Worm (Caenorhabditis elegans) whole organism, L4 larva: ENCODE results near the gene K05F6.8.
A peak's percentile ranks its signal among the peaks of the same experiment; 100 is the strongest.

Source experiments
- F26F4.8 ChIP-seq: fragments of 200-800 bp; sonication (Bioruptor generic); conservative IDR thresholded peaks from 2 replicates; pipeline ENCODE4 v1.3.6; 2022; ENCODE audit warnings: missing genetic modification characterization, missing compliant biosample characterization
- F49E8.2 ChIP-seq: sonication (generic microtip); optimal IDR thresholded peaks from 2 replicates; lab custom pipeline; 2016; ENCODE audit warnings: missing compliant biosample characterization, mild to moderate bottlenecking, missing genetic modification characterization, borderline replicate concordance
- Y48G9A.11 ChIP-seq: fragments of 200-800 bp; sonication (Bioruptor generic); IDR thresholded peaks from 2 replicates; pipeline ENCODE4 v1.3.6; 2022; ENCODE audit warnings: missing genetic modification reagents, missing genetic modification characterization, missing compliant biosample characterization
- Y5F2A.4 ChIP-seq: fragments of 200-800 bp; sonication (Bioruptor generic); optimal IDR thresholded peaks from 2 replicates; lab custom pipeline; 2018; ENCODE audit warnings: mild to moderate bottlenecking, missing genetic modification characterization, missing compliant biosample characterization
- ZK546.5 ChIP-seq, 2 experiments: sonication (generic microtip); optimal IDR thresholded peaks; 2 replicates each; lab custom pipeline; 2017; ENCODE audit warnings: missing biosample characterization in 2 of 2, missing genetic modification characterization in 2 of 2
- aha-1 ChIP-seq: fragments of 150-350 bp; peaks from one replicate; lab custom pipeline; 2014; ENCODE audit warnings: missing biosample characterization, missing genetic modification characterization
- aly-2 ChIP-seq: sonication (generic microtip); optimal IDR thresholded peaks from 2 replicates; lab custom pipeline; 2018; ENCODE audit warnings: missing biosample characterization, missing genetic modification characterization
- arid-1 ChIP-seq: fragments of 200-800 bp; sonication (Bioruptor generic); conservative IDR thresholded peaks from 2 replicates; pipeline ENCODE4 v1.3.6; 2022; ENCODE audit warnings: missing genetic modification reagents, missing genetic modification characterization, missing compliant biosample characterization
- attf-4 ChIP-seq: sonication (generic microtip); optimal IDR thresholded peaks from 3 replicates; lab custom pipeline; 2017; ENCODE audit warnings: missing biosample characterization, missing genetic modification characterization
- ces-1 ChIP-seq: fragments of 150-350 bp; sonication (generic microtip); optimal IDR thresholded peaks from 4 replicates; lab custom pipeline; 2014; ENCODE audit warnings: missing biosample characterization, missing genetic modification reagents, missing genetic modification characterization
- daf-12 ChIP-seq: fragments of 150-350 bp; optimal IDR thresholded peaks from 2 replicates; lab custom pipeline; 2014; ENCODE audit warnings: missing biosample characterization, missing genetic modification reagents, missing genetic modification characterization
- daf-16 ChIP-seq, 3 experiments: sonication (generic microtip); optimal IDR thresholded peaks; 2 replicates each; lab custom pipeline; 2016 to 2017; ENCODE audit warnings: missing genetic modification characterization in 3 of 3, missing genetic modification reagents in 3 of 3, mild to moderate bottlenecking in 2 of 3, missing compliant biosample characterization in 2 of 3, missing biosample characterization in 1 of 3, moderate library complexity in 1 of 3
- fkh-10 ChIP-seq: fragments of 150-350 bp; optimal IDR thresholded peaks from 2 replicates; lab custom pipeline; 2014; ENCODE audit warnings: missing biosample characterization, missing genetic modification reagents, missing genetic modification characterization
- gei-8 ChIP-seq: fragments of 200-800 bp; sonication (Bioruptor generic); optimal IDR thresholded peaks from 2 replicates; lab custom pipeline; 2018; ENCODE audit warnings: mild to moderate bottlenecking, missing genetic modification characterization, missing compliant biosample characterization
- hif-1 ChIP-seq, 2 experiments: sonication (generic microtip); optimal IDR thresholded peaks; 2 replicates each; lab custom pipeline; 2016 to 2017; ENCODE audit warnings: missing compliant biosample characterization in 2 of 2, missing genetic modification characterization in 2 of 2, missing genetic modification reagents in 2 of 2, missing genotype in 2 of 2, mild to moderate bottlenecking in 1 of 2
- hlh-30 ChIP-seq: sonication (generic microtip); optimal IDR thresholded peaks from 2 replicates; lab custom pipeline; 2017; ENCODE audit warnings: antibody characterized with exemption, mild to moderate bottlenecking, missing genetic modification characterization, missing compliant biosample characterization; ENCODE audit not compliant: insufficient read depth
- hmg-1.1 ChIP-seq: fragments of 200-800 bp; sonication (Bioruptor generic); IDR thresholded peaks from 2 replicates; pipeline ENCODE4 v1.3.6; 2022; ENCODE audit warnings: missing genetic modification reagents, missing genetic modification characterization, missing compliant biosample characterization
- jun-1 ChIP-seq: fragments of 150-350 bp; optimal IDR thresholded peaks from 2 replicates; lab custom pipeline; 2014; ENCODE audit warnings: missing biosample characterization, missing genetic modification reagents, missing genetic modification characterization
- lim-7 ChIP-seq: fragments of 200-800 bp; sonication (Bioruptor generic); IDR thresholded peaks from 2 replicates; pipeline ENCODE4 v1.3.6; 2022; ENCODE audit warnings: missing genetic modification characterization, missing compliant biosample characterization
- lin-1 ChIP-seq: fragments of 200-800 bp; sonication (Bioruptor generic); IDR thresholded peaks from 2 replicates; pipeline ENCODE4 v1.3.6; 2022; ENCODE audit warnings: missing genetic modification reagents, missing genetic modification characterization, missing compliant biosample characterization
- lin-38 ChIP-seq: fragments of 200-800 bp; sonication (Bioruptor generic); IDR thresholded peaks from 2 replicates; pipeline ENCODE4 v1.3.6; 2022; ENCODE audit warnings: missing genetic modification reagents, missing genetic modification characterization, missing compliant biosample characterization
- lsy-2 ChIP-seq, 2 experiments: fragments of 150-350 bp in 1 of 2; sonication (generic microtip) in 1 of 2; optimal IDR thresholded peaks; 2 replicates each; lab custom pipeline; 2014 to 2017; ENCODE audit warnings: missing biosample characterization in 2 of 2, missing genetic modification characterization in 2 of 2
- nhr-10 ChIP-seq: fragments of 150-350 bp; optimal IDR thresholded peaks from 2 replicates; lab custom pipeline; 2014; ENCODE audit warnings: missing biosample characterization, missing genetic modification characterization
- nhr-11 ChIP-seq: fragments of 150-350 bp; optimal IDR thresholded peaks from 2 replicates; lab custom pipeline; 2014; ENCODE audit warnings: missing biosample characterization, missing genetic modification characterization
- nhr-237 ChIP-seq: sonication (generic microtip); optimal IDR thresholded peaks from 2 replicates; lab custom pipeline; 2017; ENCODE audit warnings: missing biosample characterization, missing genetic modification characterization
- nhr-25 ChIP-seq: sonication (generic microtip); optimal IDR thresholded peaks from 2 replicates; lab custom pipeline; 2017; ENCODE audit warnings: missing genetic modification characterization, mild to moderate bottlenecking, missing compliant biosample characterization, antibody characterized with exemption, moderate library complexity, borderline replicate concordance; ENCODE audit not compliant: insufficient read depth
- nhr-28 ChIP-seq: fragments of 150-350 bp; optimal IDR thresholded peaks from 2 replicates; lab custom pipeline; 2014; ENCODE audit warnings: missing biosample characterization, missing genetic modification characterization
- nhr-48 ChIP-seq: sonication (generic microtip); optimal IDR thresholded peaks from 2 replicates; lab custom pipeline; 2016; ENCODE audit warnings: mild to moderate bottlenecking, missing genetic modification characterization, missing compliant biosample characterization
- nhr-6 ChIP-seq: fragments of 150-350 bp; optimal IDR thresholded peaks from 2 replicates; lab custom pipeline; 2014; ENCODE audit warnings: missing biosample characterization, missing genetic modification characterization
- nhr-77 ChIP-seq: fragments of 150-350 bp; optimal IDR thresholded peaks from 2 replicates; lab custom pipeline; 2014; ENCODE audit warnings: missing biosample characterization, missing genetic modification characterization
- pqm-1 ChIP-seq: sonication (generic microtip); optimal IDR thresholded peaks from 2 replicates; lab custom pipeline; 2017; ENCODE audit warnings: missing biosample characterization, missing genetic modification characterization
- saeg-2 ChIP-seq: fragments of 200-800 bp; sonication (Bioruptor generic); IDR thresholded peaks from 2 replicates; pipeline ENCODE4 v1.3.6; 2022; ENCODE audit warnings: missing genetic modification reagents, missing genetic modification characterization, missing compliant biosample characterization
- set-16 ChIP-seq: fragments of 200-800 bp; sonication (Bioruptor generic); IDR thresholded peaks from 2 replicates; pipeline ENCODE4 v1.3.6; 2022; ENCODE audit warnings: missing genetic modification reagents, missing genetic modification characterization, missing compliant biosample characterization
- tra-1 ChIP-seq: fragments of 200-800 bp; sonication (Bioruptor generic); IDR thresholded peaks from 2 replicates; pipeline ENCODE4 v1.3.6; 2022; ENCODE audit warnings: missing genetic modification reagents, missing genetic modification characterization, missing compliant biosample characterization
- unc-130 ChIP-seq: sonication (generic microtip); optimal IDR thresholded peaks from 2 replicates; lab custom pipeline; 2016; ENCODE audit warnings: missing genetic modification reagents, missing genetic modification characterization, missing compliant biosample characterization
- unc-62 ChIP-seq, 3 experiments: fragments of 150-350 bp in 1 of 3; sonication (generic microtip); optimal IDR thresholded peaks in 2 of 3; peaks in 1 of 3; 1 replicate in 1 of 3; 2 replicates in 2 of 3; lab custom pipeline; 2014 to 2017; ENCODE audit warnings: missing biosample characterization in 3 of 3, missing genetic modification characterization in 3 of 3, missing genetic modification reagents in 3 of 3, missing genotype in 1 of 3
- ztf-7 ChIP-seq: fragments of 150-350 bp; optimal IDR thresholded peaks from 2 replicates; lab custom pipeline; 2014; ENCODE audit warnings: missing biosample characterization, missing genetic modification characterization

The K05F6.8 gene

ce11 chrII:1567646-1568045, at the start of gene K05F6.8:
TSS of gene K05F6.8 (minus strand) at chrII:1567746.
- TF ChIP-seq lim-7 (no peak), set-16 (GFP tag; lab: Robert Waterston, UW) (no peak), aha-1 (tag; lab: Kevin White, UChicago) (no peak), unc-130 (GFP tag; lab: Kevin White, UChicago) (no peak), nhr-25 (no peak), lsy-2 (tag; optimal IDR thresholded peaks at IDR 0.05; lab: Kevin White, UChicago) (no peak), Y5F2A.4 (GFP tag; lab: Kevin White, UChicago) (no peak), hif-1 (tag; optimal IDR thresholded peaks at IDR 0.05; lab: Kevin White, UChicago) (no peak), lin-38 (GFP tag; lab: Robert Waterston, UW) (no peak), gei-8 (GFP tag; lab: Kevin White, UChicago) (no peak), fkh-10 (GFP tag; lab: Kevin White, UChicago) (no peak), nhr-77 (no peak), aly-2 (tag; lab: Kevin White, UChicago) (no peak), lin-1 (GFP tag; lab: Robert Waterston, UW) (no peak), attf-4 (tag; lab: Kevin White, UChicago) (no peak), nhr-6 (tag; lab: Kevin White, UChicago) (no peak), ztf-7 (tag; lab: Kevin White, UChicago) (no peak), nhr-48 (tag; lab: Kevin White, UChicago) (no peak)

- TF ChIP-seq lsy-2 (tag; optimal IDR thresholded peaks at IDR 0.05; lab: Kevin White, UChicago) (no peak), attf-4 (tag; lab: Kevin White, UChicago) (no peak), Y48G9A.11 (GFP tag; lab: Robert Waterston, UW) (no peak), unc-62 (GFP tag; optimal IDR thresholded peaks at IDR 0.05 in 1 of 2; lab: Kevin White, UChicago) (peak in 1 of 2 experiments; percentile 36), unc-62 (tag; optimal IDR thresholded peaks at IDR 0.05; lab: Kevin White, UChicago) (no peak)
Observed at ce11 chrII:1616382-1616781, 48.8 kb upstream of the K05F6.8 start, which contains the start of gene fbxa-165. TSS of gene fbxa-165 (minus strand) at chrII:1616482.

- TF ChIP-seq ZK546.5 (tag; optimal IDR thresholded peaks at IDR 0.05; lab: Kevin White, UChicago) (no peak), nhr-28 (tag; lab: Kevin White, UChicago) (peak; percentile 13), nhr-11 (tag; lab: Kevin White, UChicago) (no peak), daf-16 (GFP tag; optimal IDR thresholded peaks at IDR 0.05; lab: Kevin White, UChicago) (no peak), daf-16 (tag; optimal IDR thresholded peaks at IDR 0.05; lab: Kevin White, UChicago) (peak; percentile 73), daf-12 (tag; lab: Kevin White, UChicago) (no peak), ces-1 (GFP tag; lab: Kevin White, UChicago) (no peak)
Observed at ce11 chrII:1613972-1614371, 46.4 kb upstream of the K05F6.8 start, which contains the start of gene fbxa-164. TSS of gene fbxa-164 (minus strand) at chrII:1614072.

- no peak for TF ChIP-seq hlh-30
- no peak for TF ChIP-seq ZK546.5 (tag; optimal IDR thresholded peaks at IDR 0.05; lab: Kevin White, UChicago)
- no peak for TF ChIP-seq arid-1 (GFP tag; lab: Robert Waterston, UW)
- TF ChIP-seq nhr-28 (tag; lab: Kevin White, UChicago), result peak; percentile 13
- peak in 1 of 2 experiments; percentile 28 for TF ChIP-seq unc-62 (GFP tag; optimal IDR thresholded peaks at IDR 0.05 in 1 of 2; lab: Kevin White, UChicago)
- TF ChIP-seq unc-62 (tag; optimal IDR thresholded peaks at IDR 0.05; lab: Kevin White, UChicago), result no peak
- no peak for TF ChIP-seq saeg-2 (GFP tag; lab: Robert Waterston, UW)
- TF ChIP-seq daf-16 (GFP tag; optimal IDR thresholded peaks at IDR 0.05; lab: Kevin White, UChicago), result no peak
- peak; percentile 19 for TF ChIP-seq daf-16 (tag; optimal IDR thresholded peaks at IDR 0.05; lab: Kevin White, UChicago)
- TF ChIP-seq unc-130 (GFP tag; lab: Kevin White, UChicago), result no peak
- no peak for TF ChIP-seq tra-1 (GFP tag; lab: Robert Waterston, UW)
- no peak for TF ChIP-seq nhr-237 (tag; lab: Kevin White, UChicago)
- TF ChIP-seq nhr-6 (tag; lab: Kevin White, UChicago), result no peak
- TF ChIP-seq pqm-1 (tag; lab: Kevin White, UChicago), result peak; percentile 41
- TF ChIP-seq jun-1, result no peak
- TF ChIP-seq nhr-10, result no peak
- no peak for TF ChIP-seq hmg-1.1 (GFP tag; lab: Robert Waterston, UW)
- TF ChIP-seq F49E8.2 (tag; lab: Kevin White, UChicago), result no peak
- no peak for TF ChIP-seq F26F4.8 (GFP tag; lab: Robert Waterston, UW)
Observed at ce11 chrII:1610630-1611029, 43.1 kb upstream of the K05F6.8 start, which contains the start of gene fbxa-163. TSS of gene fbxa-163 (minus strand) at chrII:1610730.
